Fruit fly (Drosophila melanogaster): Measurements from ENCODE around the gene rdx.

Gene rdx

dm6 chr3R:14005152-14005551 lies 26.7 kb downstream of the rdx start (continued):
- TF ChIP-seq lola (GFP tag; optimal IDR thresholded peaks at IDR 0.05): no peak
- TF ChIP-seq yki (optimal IDR thresholded peaks at IDR 0.05): no peak
- no peak for TF ChIP-seq NfI (GFP tag; optimal IDR thresholded peaks at IDR 0.05)
- TF ChIP-seq Ptx1 (GFP tag; IDR thresholded peaks at IDR 0.05): no peak
- TF ChIP-seq sob (GFP tag; IDR thresholded peaks at IDR 0.05): no peak
- TF ChIP-seq Trl (optimal IDR thresholded peaks at IDR 0.05): no peak
- TF ChIP-seq Trl (GFP tag; optimal IDR thresholded peaks at IDR 0.05): no peak
- no peak for TF ChIP-seq CG8290 (GFP tag; optimal IDR thresholded peaks at IDR 0.05)
- TF ChIP-seq CG8290 (tag; optimal IDR thresholded peaks at IDR 0.05): peak in 1 of 2 experiments; percentile 27
- no peak for TF ChIP-seq Hr39 (optimal IDR thresholded peaks at IDR 0.05)
- peak; percentile 23 for TF ChIP-seq Vsx1 (GFP tag; optimal IDR thresholded peaks at IDR 0.05)
- TF ChIP-seq hkb (optimal IDR thresholded peaks at IDR 0.05): no peak
- TF ChIP-seq hkb (GFP tag; IDR thresholded peaks at IDR 0.05): peak; percentile 41; the same call in 1 of the 2 replicates
- no peak for TF ChIP-seq CG3726 (GFP tag; IDR thresholded peaks at IDR 0.05)
- no peak for TF ChIP-seq Side (GFP tag; optimal IDR thresholded peaks at IDR 0.05)
- no peak for TF ChIP-seq MBD-R2 (GFP tag; IDR thresholded peaks at IDR 0.05)
- TF ChIP-seq gem (tag; optimal IDR thresholded peaks at IDR 0.05): no peak
- TF ChIP-seq phol (tag; optimal IDR thresholded peaks at IDR 0.05): no peak
- TF ChIP-seq Fer1 (GFP tag; optimal IDR thresholded peaks at IDR 0.05): no peak
- no peak for TF ChIP-seq CG4854 (GFP tag; optimal IDR thresholded peaks at IDR 0.05)
- no peak for TF ChIP-seq jumu (GFP tag; optimal IDR thresholded peaks at IDR 0.05)
- TF ChIP-seq tll (GFP tag; optimal IDR thresholded peaks at IDR 0.05): peak in 1 of 2 experiments; percentile 43
- TF ChIP-seq CG7987 (GFP tag; optimal IDR thresholded peaks at IDR 0.05): no peak
- 0 out of 2 replicates have a peak, but pooled peaks have one; percentile 27 for TF ChIP-seq Rfx (GFP tag; IDR thresholded peaks at IDR 0.05)
- TF ChIP-seq salm (tag; optimal IDR thresholded peaks at IDR 0.05): no peak
- TF ChIP-seq CG13123 (GFP tag; optimal IDR thresholded peaks at IDR 0.05): no peak
- TF ChIP-seq twi (tag; optimal IDR thresholded peaks at IDR 0.05): no peak
- no peak for TF ChIP-seq Sox102F (GFP tag; optimal IDR thresholded peaks at IDR 0.05)
- TF ChIP-seq peb (GFP tag; IDR thresholded peaks at IDR 0.05): no peak
- TF ChIP-seq Pdp1 (GFP tag; optimal IDR thresholded peaks at IDR 0.05): no peak
- TF ChIP-seq NK7.1 (GFP tag; optimal IDR thresholded peaks at IDR 0.05): no peak
- no peak for TF ChIP-seq Six4 (GFP tag; optimal IDR thresholded peaks at IDR 0.05)
- TF ChIP-seq Scr (GFP tag; IDR thresholded peaks at IDR 0.05; ENCODE audit: partially characterized antibody): no peak
- no peak for TF ChIP-seq H2.0 (GFP tag; IDR thresholded peaks at IDR 0.05)
- TF ChIP-seq Adf1 (GFP tag; IDR thresholded peaks at IDR 0.05): no peak; the same call in 1 of the 2 replicates
- TF ChIP-seq CG6254 (GFP tag; optimal IDR thresholded peaks at IDR 0.05): no peak
- TF ChIP-seq Sry-β (GFP tag; optimal IDR thresholded peaks at IDR 0.05): no peak
- no peak for TF ChIP-seq CG33557 (GFP tag; optimal IDR thresholded peaks at IDR 0.05)
- TF ChIP-seq CG6791 (GFP tag; IDR thresholded peaks at IDR 0.05; ENCODE audit: partially characterized antibody): no peak
- TF ChIP-seq HLH3B (GFP tag; IDR thresholded peaks at IDR 0.05): no peak
- TF ChIP-seq ewg (GFP tag; optimal IDR thresholded peaks at IDR 0.05): no peak
- TF ChIP-seq tup (GFP tag; optimal IDR thresholded peaks at IDR 0.05): no peak
- TF ChIP-seq CG10431 (GFP tag; optimal IDR thresholded peaks at IDR 0.05): no peak
- no peak for TF ChIP-seq danr (GFP tag; IDR thresholded peaks at IDR 0.05)
- TF ChIP-seq oc (tag; optimal IDR thresholded peaks at IDR 0.05): no peak
- no peak for TF ChIP-seq Camta (GFP tag; optimal IDR thresholded peaks at IDR 0.05)
- no peak for TF ChIP-seq CG11723 (GFP tag; optimal IDR thresholded peaks at IDR 0.05)
- no peak for TF ChIP-seq zfh1 (GFP tag; IDR thresholded peaks at IDR 0.05)
- TF ChIP-seq CG7271 (tag; optimal IDR thresholded peaks at IDR 0.05): no peak
- TF ChIP-seq Sox100B (GFP tag; optimal IDR thresholded peaks at IDR 0.05): no peak
- no peak for TF ChIP-seq CG9876 (GFP tag; optimal IDR thresholded peaks at IDR 0.05)
- no peak for TF ChIP-seq tna (GFP tag; IDR thresholded peaks at IDR 0.05; ENCODE audit: partially characterized antibody)
- TF ChIP-seq HLH54F (GFP tag; optimal IDR thresholded peaks at IDR 0.05): no peak

All from whole organism, embryonic.